Fruit fly (Drosophila melanogaster): ENCODE measurements around the gene CG7322.

The CG7322 gene

DNA sequence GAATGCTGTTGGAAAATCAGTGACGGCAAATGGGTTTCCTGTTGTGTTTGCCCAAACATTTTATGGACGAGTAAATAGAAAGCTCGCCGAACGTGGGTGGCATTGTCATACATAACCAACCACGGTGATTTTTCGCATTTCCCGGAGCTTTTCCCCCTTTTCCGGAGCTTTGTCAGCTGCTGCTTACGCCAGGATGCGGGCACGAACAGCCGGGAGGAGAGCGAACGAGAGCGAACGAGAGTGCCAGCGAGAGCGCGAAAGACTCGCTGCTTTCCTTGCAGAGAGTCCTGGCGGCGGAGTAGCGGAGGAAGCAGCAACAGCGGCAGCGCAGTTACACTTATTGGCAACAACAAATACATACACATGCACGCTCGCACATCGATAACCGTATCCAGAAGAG is 51.2 kb downstream of the CG7322 start, which contains the start of gene CG7058:
Gene CG7058, plus strand, starts transcription at position 330 of the 400 bp plus-strand sequence.
- TF ChIP-seq CrebA (GFP tag; optimal IDR thresholded peaks at IDR 0.05; ENCODE audit: borderline replicate concordance) (no peak), fru (GFP tag; optimal IDR thresholded peaks at IDR 0.05) (no peak), foxo (GFP tag; optimal IDR thresholded peaks at IDR 0.05) (no peak), Rel (GFP tag; optimal IDR thresholded peaks at IDR 0.05) (no peak), Rel (tag; optimal IDR thresholded peaks at IDR 0.05) (no peak), ey (GFP tag; optimal IDR thresholded peaks at IDR 0.05) (no peak), Hr83 (GFP tag; optimal IDR thresholded peaks at IDR 0.05; ENCODE audit: poor library complexity, severe bottlenecking) (no peak), Jra (GFP tag; optimal IDR thresholded peaks at IDR 0.05) (no peak), br (GFP tag; optimal IDR thresholded peaks at IDR 0.05) (no peak)
